Fruit fly (Drosophila melanogaster) whole organism, wandering third instar larva: ENCODE results near the gene CG14960.

Experiments used
- Abd-B ChIP-seq: fragments of >200 bp; optimal IDR thresholded peaks from 2 replicates; lab custom pipeline; 2017; ENCODE audit warnings: missing biosample characterization, missing genetic modification characterization
- CG32264 ChIP-seq: fragments of 200-800 bp; sonication (Bioruptor generic); optimal IDR thresholded peaks from 2 replicates; lab custom pipeline; 2016; ENCODE audit warnings: missing biosample characterization, missing genetic modification characterization
- CG9705 ChIP-seq: fragments of 200-800 bp; sonication (Bioruptor generic); optimal IDR thresholded peaks from 2 replicates; lab custom pipeline; 2018; ENCODE audit warnings: missing biosample characterization, mild to moderate bottlenecking, missing genetic modification characterization
- CrebA ChIP-seq: fragments of 200-800 bp; sonication (Bioruptor generic); optimal IDR thresholded peaks from 2 replicates; lab custom pipeline; 2016; ENCODE audit warnings: missing biosample characterization, mild to moderate bottlenecking, missing genetic modification characterization, borderline replicate concordance
- Dfd ChIP-seq: fragments of >200 bp; optimal IDR thresholded peaks from 2 replicates; lab custom pipeline; 2017; ENCODE audit warnings: missing biosample characterization, missing genetic modification characterization
- Dif ChIP-seq: fragments of 200-275, 200-300 bp; sonication (Bioruptor generic); optimal IDR thresholded peaks from 2 replicates; lab custom pipeline; 2018; ENCODE audit warnings: missing biosample characterization, missing genetic modification characterization; ENCODE audit not compliant: partially characterized antibody
- GATAd ChIP-seq: sonication (Bioruptor generic); optimal IDR thresholded peaks from 2 replicates; lab custom pipeline; 2016; ENCODE audit warnings: missing biosample characterization, missing genetic modification characterization
- HLH106 ChIP-seq: fragments of 200-800 bp; optimal IDR thresholded peaks from 3 replicates; lab custom pipeline; 2019; ENCODE audit warnings: missing biosample characterization, mild to moderate bottlenecking, missing genetic modification characterization, moderate library complexity
- Hnf4 ChIP-seq: fragments of 200-800 bp; sonication (Bioruptor generic); optimal IDR thresholded peaks from 2 replicates; lab custom pipeline; 2016; ENCODE audit warnings: missing biosample characterization, mild to moderate bottlenecking, missing genetic modification characterization
- Hr78 ChIP-seq: fragments of >200 bp; optimal IDR thresholded peaks from 2 replicates; lab custom pipeline; 2017; ENCODE audit warnings: missing biosample characterization, missing genetic modification characterization
- Hr83 ChIP-seq: fragments of 200-300 bp; sonication (Bioruptor generic); optimal IDR thresholded peaks from 2 replicates; lab custom pipeline; 2016; ENCODE audit warnings: missing biosample characterization, mild to moderate bottlenecking, missing genetic modification characterization, moderate library complexity; ENCODE audit not compliant: poor library complexity, severe bottlenecking
- Jra ChIP-seq: sonication (Bioruptor generic); optimal IDR thresholded peaks from 2 replicates; lab custom pipeline; 2016; ENCODE audit warnings: missing biosample characterization, missing genetic modification characterization
- Mio ChIP-seq: sonication (Bioruptor generic); optimal IDR thresholded peaks from 2 replicates; lab custom pipeline; 2016; ENCODE audit warnings: missing biosample characterization, missing genetic modification characterization
- Myc ChIP-seq: fragments of >200 bp; optimal IDR thresholded peaks from 2 replicates; lab custom pipeline; 2017
- N ChIP-seq: fragments of >200 bp; optimal IDR thresholded peaks from 2 replicates; lab custom pipeline; 2018; ENCODE audit warnings: missing biosample characterization, missing external identifiers, missing genetic modification characterization
- OdsH ChIP-seq: fragments of 200-800 bp; sonication (Bioruptor generic); optimal IDR thresholded peaks from 2 replicates; lab custom pipeline; 2016; ENCODE audit warnings: missing biosample characterization, mild to moderate bottlenecking, missing genetic modification characterization
- Rel ChIP-seq, 2 experiments: fragments of 200-800 bp; sonication (Bioruptor generic) in 1 of 2; optimal IDR thresholded peaks; 2 replicates in 1 of 2; 3 replicates in 1 of 2; lab custom pipeline; 2016 to 2019; ENCODE audit warnings: mild to moderate bottlenecking in 2 of 2, missing biosample characterization in 2 of 2, missing genetic modification characterization in 2 of 2, moderate library complexity in 1 of 2
- Sp1 ChIP-seq: fragments of 200-800 bp; sonication (Bioruptor generic); optimal IDR thresholded peaks from 3 replicates; lab custom pipeline; 2019; ENCODE audit warnings: missing biosample characterization, mild to moderate bottlenecking, missing genetic modification characterization, moderate library complexity
- Vsx2 ChIP-seq: fragments of 200-300, 225-300 bp; sonication (Bioruptor generic); optimal IDR thresholded peaks from 2 replicates; lab custom pipeline; 2018; ENCODE audit warnings: missing biosample characterization, missing genetic modification characterization; ENCODE audit not compliant: partially characterized antibody
- br ChIP-seq: fragments of 200-800 bp; sonication (Bioruptor generic); optimal IDR thresholded peaks from 2 replicates; lab custom pipeline; 2016; ENCODE audit warnings: missing biosample characterization, missing genetic modification characterization
- brk ChIP-seq: fragments of 200-800 bp; sonication (Bioruptor generic); optimal IDR thresholded peaks from 2 replicates; lab custom pipeline; 2016; ENCODE audit warnings: missing biosample characterization, mild to moderate bottlenecking, missing genetic modification characterization
- dl ChIP-seq, 2 experiments: fragments of 175-275, 200-275 bp in 1 of 2; fragments of 200-275 bp in 1 of 2; sonication (Bioruptor generic); optimal IDR thresholded peaks; lab custom pipeline; 2018; ENCODE audit warnings: mild to moderate bottlenecking in 2 of 2, missing biosample characterization in 2 of 2, missing genetic modification characterization in 2 of 2, moderate library complexity in 2 of 2; ENCODE audit not compliant: partially characterized antibody in 2 of 2, insufficient read depth in 1 of 2
- dmrt93B ChIP-seq: fragments of 200-800 bp; sonication (Bioruptor generic); optimal IDR thresholded peaks from 2 replicates; lab custom pipeline; 2018; ENCODE audit warnings: missing biosample characterization, mild to moderate bottlenecking, missing genetic modification characterization
- dsf ChIP-seq: sonication (Bioruptor generic); optimal IDR thresholded peaks from 2 replicates; lab custom pipeline; 2016; ENCODE audit warnings: missing biosample characterization, missing genetic modification characterization, borderline replicate concordance
- ey ChIP-seq: fragments of 200-800 bp; sonication (Bioruptor generic); optimal IDR thresholded peaks from 2 replicates; lab custom pipeline; 2016; ENCODE audit warnings: missing biosample characterization, missing genetic modification characterization
- foxo ChIP-seq, 2 experiments: fragments of 200-800 bp; sonication (Bioruptor generic); optimal IDR thresholded peaks; 2 replicates in 1 of 2; 3 replicates in 1 of 2; lab custom pipeline; 2016 to 2017; ENCODE audit warnings: missing biosample characterization in 2 of 2, missing genetic modification characterization in 2 of 2
- fru ChIP-seq: fragments of 200-800 bp; sonication (Bioruptor generic); optimal IDR thresholded peaks from 3 replicates; lab custom pipeline; 2016; ENCODE audit warnings: missing biosample characterization, mild to moderate bottlenecking, missing genetic modification characterization
- h ChIP-seq: fragments of 200-800 bp; sonication (Bioruptor generic); optimal IDR thresholded peaks from 3 replicates; lab custom pipeline; 2016; ENCODE audit warnings: missing biosample characterization, mild to moderate bottlenecking, missing genetic modification characterization
- jim ChIP-seq: fragments of 175-275, 200-325 bp; sonication (Bioruptor generic); optimal IDR thresholded peaks from 2 replicates; lab custom pipeline; 2016; ENCODE audit warnings: missing biosample characterization, mild to moderate bottlenecking, missing genetic modification characterization
- lola ChIP-seq: fragments of >200 bp; optimal IDR thresholded peaks from 2 replicates; lab custom pipeline; 2017; ENCODE audit warnings: missing biosample characterization, missing genetic modification characterization
- pan ChIP-seq: fragments of >200 bp; optimal IDR thresholded peaks from 2 replicates; lab custom pipeline; 2017
- psq ChIP-seq: fragments of 200-800 bp; sonication (Bioruptor generic); optimal IDR thresholded peaks from 3 replicates; lab custom pipeline; 2017; ENCODE audit warnings: missing biosample characterization, mild to moderate bottlenecking, missing genetic modification characterization, moderate library complexity
- rgr ChIP-seq: fragments of 200-800 bp; sonication (Bioruptor generic); optimal IDR thresholded peaks from 3 replicates; lab custom pipeline; 2016; ENCODE audit warnings: missing biosample characterization, mild to moderate bottlenecking, missing genetic modification characterization
- sage ChIP-seq: fragments of 200-800 bp; sonication (Bioruptor generic); optimal IDR thresholded peaks from 2 replicates; lab custom pipeline; 2016; ENCODE audit warnings: missing biosample characterization, mild to moderate bottlenecking, missing genetic modification characterization
- sv ChIP-seq: fragments of 200-800 bp; sonication (Bioruptor generic); optimal IDR thresholded peaks from 3 replicates; lab custom pipeline; 2016; ENCODE audit warnings: missing biosample characterization, missing genetic modification characterization
- tai ChIP-seq: sonication (Bioruptor generic); optimal IDR thresholded peaks from 2 replicates; lab custom pipeline; 2016; ENCODE audit warnings: missing biosample characterization, missing genetic modification characterization
- usp ChIP-seq: fragments of >200 bp; optimal IDR thresholded peaks from 2 replicates; lab custom pipeline; 2017; ENCODE audit warnings: missing biosample characterization, missing genetic modification characterization
- woc ChIP-seq: sonication (Bioruptor generic); optimal IDR thresholded peaks from 2 replicates; lab custom pipeline; 2016; ENCODE audit warnings: missing biosample characterization, mild to moderate bottlenecking, missing genetic modification characterization

Gene CG14960

DNA sequence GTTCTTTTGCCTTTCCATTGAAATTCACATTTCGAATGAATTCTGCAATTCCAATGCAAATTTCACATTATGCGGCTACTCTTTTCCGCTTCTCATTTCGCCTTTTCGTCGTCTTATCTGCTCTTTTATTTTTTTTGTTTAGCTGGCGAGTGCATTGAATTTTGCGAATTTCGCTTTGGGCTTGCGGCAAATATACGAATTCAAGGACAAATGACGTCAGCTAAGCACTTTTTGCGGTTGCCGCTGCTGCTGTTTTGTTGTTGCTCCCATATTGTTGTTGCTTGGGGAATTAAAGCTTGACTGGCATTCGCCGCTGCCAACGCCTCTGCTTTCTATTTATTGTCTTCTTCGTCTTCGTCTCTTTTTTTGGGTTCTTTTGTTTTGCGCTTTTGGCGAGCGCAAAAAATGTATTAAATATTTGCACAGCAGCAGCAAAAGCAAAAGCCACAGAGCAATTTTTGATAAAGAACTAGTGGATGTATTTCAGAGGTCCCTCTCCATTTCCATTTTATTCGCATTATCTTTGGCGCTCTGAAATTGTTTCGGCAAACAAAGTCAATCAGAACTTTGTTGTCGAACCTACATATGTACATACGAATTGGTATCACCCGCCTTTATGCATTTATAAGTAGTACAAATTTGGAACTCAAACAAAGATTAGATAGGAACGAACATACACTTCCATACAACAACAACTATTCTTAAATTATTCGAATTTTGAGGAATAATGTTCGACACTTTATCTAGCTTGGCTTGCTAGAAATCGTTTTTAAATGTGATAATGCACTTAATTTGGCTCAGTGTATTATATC lies 30.8 kb upstream of the CG14960 start (continued):
- TF ChIP-seq Sp1 (GFP tag; lab: Kevin White, UChicago) = peak; percentile 74
- TF ChIP-seq dmrt93B (GFP tag; lab: Kevin White, UChicago) = no peak
- peak; percentile 60 for TF ChIP-seq tai
- TF ChIP-seq, all 38 proteins: peak for 21

DNA sequence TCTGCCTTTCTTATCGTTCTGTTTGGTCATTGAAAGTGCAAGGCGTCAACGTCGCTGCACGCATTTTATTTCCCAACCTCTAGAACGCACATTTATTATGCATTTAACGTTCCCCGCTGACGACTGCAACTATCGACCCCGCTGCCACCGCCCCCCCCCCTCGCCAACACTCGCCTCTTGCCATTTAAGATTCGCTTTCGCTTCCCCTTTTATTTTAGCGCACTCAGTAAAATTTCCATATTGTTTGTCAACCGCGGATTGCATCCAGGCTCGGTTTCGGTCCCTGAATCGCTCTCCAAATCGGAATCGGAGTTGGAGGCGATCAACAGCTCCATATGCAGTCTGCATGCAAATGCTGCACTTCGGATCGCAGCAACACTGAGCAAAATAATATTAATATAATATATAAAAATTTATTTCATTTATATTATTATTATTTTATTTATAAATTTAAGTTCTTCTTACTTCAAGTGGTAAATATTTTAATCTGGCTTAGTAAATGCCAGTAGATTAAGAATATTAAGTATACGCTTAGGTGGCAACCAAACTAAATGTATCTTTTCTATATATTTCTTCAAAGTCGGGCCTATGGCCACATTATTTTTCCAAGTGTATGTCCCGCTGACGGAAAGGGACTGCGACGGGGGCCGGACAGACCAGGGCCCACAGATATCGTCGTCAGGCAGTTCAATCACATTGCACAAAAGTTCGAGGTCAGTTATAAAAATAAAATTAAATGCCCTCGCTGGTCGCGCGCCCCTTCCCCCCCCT lies 30.1 kb upstream of the CG14960 start:
- TF ChIP-seq Myc (lab: Kevin White, UChicago) = no peak
- peak; percentile 85 for TF ChIP-seq sage (GFP tag; lab: Kevin White, UChicago)
- TF ChIP-seq Abd-B (GFP tag; lab: Kevin White, UChicago) = no peak
- TF ChIP-seq N (GFP tag; lab: Kevin White, UChicago) = no peak
- TF ChIP-seq Vsx2 (GFP tag; lab: Kevin White, UChicago) = no peak
- TF ChIP-seq Hr83 (GFP tag; lab: Kevin White, UChicago) = peak; percentile 17
- TF ChIP-seq brk = peak; percentile 90
- no peak for TF ChIP-seq Dfd
- TF ChIP-seq CG32264 (GFP tag; lab: Kevin White, UChicago) = peak; percentile 85
- peak; percentile 85 for TF ChIP-seq br (GFP tag; lab: Kevin White, UChicago)
- no peak for TF ChIP-seq sv (GFP tag; lab: Kevin White, UChicago)
- peak; percentile 90 for TF ChIP-seq OdsH
- TF ChIP-seq Hr78 (GFP tag; lab: Kevin White, UChicago) = no peak
- TF ChIP-seq fru (GFP tag; lab: Kevin White, UChicago) = peak; percentile 89
- TF ChIP-seq h = peak; percentile 91
- TF ChIP-seq woc (GFP tag; lab: Kevin White, UChicago) = peak; percentile 79
- TF ChIP-seq Rel (GFP tag; optimal IDR thresholded peaks at IDR 0.05; lab: Kevin White, UChicago) = peak; percentile 75
- TF ChIP-seq Rel (tag; optimal IDR thresholded peaks at IDR 0.05; lab: Kevin White, UChicago) = peak; percentile 80
- TF ChIP-seq dsf (GFP tag; lab: Kevin White, UChicago) = no peak
- no peak for TF ChIP-seq jim (GFP tag; lab: Kevin White, UChicago)
- TF ChIP-seq foxo (GFP tag; optimal IDR thresholded peaks at IDR 0.05; lab: Kevin White, UChicago) = peak; percentile 60 to 87
- no peak for TF ChIP-seq lola
- TF ChIP-seq rgr (GFP tag; lab: Kevin White, UChicago) = peak; percentile 94
- TF ChIP-seq pan = no peak
- peak; percentile 98 for TF ChIP-seq Sp1 (GFP tag; lab: Kevin White, UChicago)
- peak; percentile 30 for TF ChIP-seq Jra (GFP tag; lab: Kevin White, UChicago)
- TF ChIP-seq CG9705 = peak; percentile 80
- TF ChIP-seq Dif (GFP tag; lab: Kevin White, UChicago) = no peak
- peak; percentile 84 for TF ChIP-seq ey (GFP tag; lab: Kevin White, UChicago)
- peak; percentile 74 for TF ChIP-seq tai
- TF ChIP-seq usp = no peak
- no peak for TF ChIP-seq dl (GFP tag; optimal IDR thresholded peaks at IDR 0.05; lab: Kevin White, UChicago; ENCODE audit: insufficient read depth in 1 of 2, partially characterized antibody in 2 of 2)
- TF ChIP-seq Hnf4 (GFP tag; lab: Kevin White, UChicago) = peak; percentile 89
- peak; percentile 97 for TF ChIP-seq HLH106 (tag; lab: Kevin White, UChicago)
- peak; percentile 93 for TF ChIP-seq dmrt93B (GFP tag; lab: Kevin White, UChicago)
- peak; percentile 30 for TF ChIP-seq GATAd (GFP tag; lab: Kevin White, UChicago)
- peak; percentile 71 for TF ChIP-seq CrebA (GFP tag; lab: Kevin White, UChicago)
- TF ChIP-seq psq (GFP tag; lab: Kevin White, UChicago) = peak; percentile 94
- TF ChIP-seq Mio (GFP tag; lab: Kevin White, UChicago) = no peak
- TF ChIP-seq, all 38 proteins: peak for 23
